Worm (Caenorhabditis elegans) whole organism, L4 larva: ENCODE results near the gene daf-5.
A peak's percentile ranks its signal among the peaks of the same experiment; 100 is the strongest.

Experiments used
- nhr-11 ChIP-seq: fragments of 150-350 bp; optimal IDR thresholded peaks from 2 replicates; lab custom pipeline; 2014; ENCODE audit warnings: missing biosample characterization, missing genetic modification characterization
- tag-97 ChIP-seq: fragments of 200-800 bp; sonication (Bioruptor generic); IDR thresholded peaks from 2 replicates; pipeline ENCODE4 v1.3.6; 2022; ENCODE audit warnings: missing genetic modification characterization, missing compliant biosample characterization
- unc-62 ChIP-seq, 3 experiments: fragments of 150-350 bp in 1 of 3; sonication (generic microtip); optimal IDR thresholded peaks in 2 of 3; peaks in 1 of 3; 1 replicate in 1 of 3; 2 replicates in 2 of 3; lab custom pipeline; 2014 to 2017; ENCODE audit warnings: missing biosample characterization in 3 of 3, missing genetic modification characterization in 3 of 3, missing genetic modification reagents in 3 of 3, missing genotype in 1 of 3

The daf-5 gene

DNA sequence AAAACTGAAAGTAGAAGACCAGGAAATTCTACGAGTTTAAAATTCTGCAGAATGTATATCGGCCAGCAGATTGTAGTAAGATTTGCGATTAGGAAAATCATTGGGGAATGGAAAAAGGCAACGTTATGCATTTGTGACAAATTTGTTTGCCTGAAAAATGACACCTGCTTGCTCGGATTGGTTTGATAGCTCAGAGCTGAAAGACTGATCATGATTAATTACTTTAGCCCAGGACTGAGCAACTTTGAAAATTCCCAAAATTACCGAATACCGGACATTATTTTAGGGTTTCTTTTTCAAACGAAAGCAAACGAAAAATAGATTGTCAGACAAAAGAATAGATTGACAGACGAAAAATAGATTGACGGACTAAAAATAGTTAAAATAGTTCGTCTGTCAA, 67.6 kb downstream of the daf-5 start, which contains the start of gene sre-47:
sre-47 (minus strand) TSS at position 101 of the 400 bp plus-strand sequence.
- no peak for TF ChIP-seq tag-97 (GFP tag; lab: Robert Waterston, UW)
- TF ChIP-seq nhr-11 (tag; lab: Kevin White, UChicago) = no peak
- peak in 1 of 2 experiments; percentile 30 for TF ChIP-seq unc-62 (GFP tag; optimal IDR thresholded peaks at IDR 0.05 in 1 of 2; lab: Kevin White, UChicago)
- TF ChIP-seq unc-62 (tag; optimal IDR thresholded peaks at IDR 0.05; lab: Kevin White, UChicago) = no peak
- TF ChIP-seq, all 104 proteins: peak for 1
